Fruit fly (Drosophila melanogaster) whole organism, embryonic: ENCODE data around the gene Or7a.

ENCODE experiments used
- Antp ChIP-seq: fragments of 200-800 bp; sonication (Bioruptor generic); optimal IDR thresholded peaks from 3 replicates; lab custom pipeline; 2016; ENCODE audit warnings: missing biosample characterization, missing genetic modification characterization
- B-H2 ChIP-seq: fragments of 200-800 bp; sonication (Bioruptor generic); optimal IDR thresholded peaks from 2 replicates; lab custom pipeline; 2018; ENCODE audit warnings: missing biosample characterization, mild to moderate bottlenecking, missing genetic modification characterization
- Bgb ChIP-seq: fragments of 200-800 bp; sonication (Bioruptor generic); IDR thresholded peaks from 2 replicates; pipeline ENCODE4 v1.3.6; 2022; ENCODE audit warnings: missing biosample characterization, missing genetic modification characterization; ENCODE audit not compliant: partially characterized antibody
- CG10274 ChIP-seq: fragments of 200-800 bp; sonication (Bioruptor generic); optimal IDR thresholded peaks from 3 replicates; lab custom pipeline; 2017; ENCODE audit warnings: missing biosample characterization, mild to moderate bottlenecking, missing genetic modification characterization
- CG11695 ChIP-seq: fragments of 200-800 bp; sonication (Bioruptor generic); IDR thresholded peaks from 3 replicates; pipeline ENCODE4 v1.3.6; 2022; ENCODE audit warnings: missing biosample characterization, missing genetic modification characterization
- CG13775 ChIP-seq: fragments of 200-800 bp; sonication (Bioruptor generic); optimal IDR thresholded peaks from 3 replicates; lab custom pipeline; 2017; ENCODE audit warnings: missing biosample characterization, mild to moderate bottlenecking, missing genetic modification characterization
- CG15011 ChIP-seq: fragments of 200-800 bp; sonication (Bioruptor generic); optimal IDR thresholded peaks from 3 replicates; lab custom pipeline; 2018; ENCODE audit warnings: missing biosample characterization, mild to moderate bottlenecking, missing genetic modification characterization
- CG1603 ChIP-seq: fragments of 200-800 bp; sonication (Bioruptor generic); optimal IDR thresholded peaks from 2 replicates; lab custom pipeline; 2019; ENCODE audit warnings: missing biosample characterization, mild to moderate bottlenecking, missing genetic modification characterization, moderate library complexity
- CG16863 ChIP-seq: fragments of 200-800 bp; sonication (Bioruptor generic); optimal IDR thresholded peaks from 3 replicates; lab custom pipeline; 2016; ENCODE audit warnings: missing biosample characterization, missing genetic modification characterization
- CG17385 ChIP-seq: fragments of 200-800 bp; sonication (Bioruptor generic); optimal IDR thresholded peaks from 3 replicates; lab custom pipeline; 2018; ENCODE audit warnings: missing biosample characterization, mild to moderate bottlenecking, missing genetic modification characterization
- CG17568 ChIP-seq: fragments of 200-800 bp; sonication (Bioruptor generic); optimal IDR thresholded peaks from 2 replicates; lab custom pipeline; 2018; ENCODE audit warnings: missing biosample characterization, mild to moderate bottlenecking, missing genetic modification characterization, moderate library complexity
- CG18599 ChIP-seq: fragments of 200-800 bp; sonication (Bioruptor generic); optimal IDR thresholded peaks from 3 replicates; lab custom pipeline; 2017; ENCODE audit warnings: missing biosample characterization, missing genetic modification characterization, mild to moderate bottlenecking, moderate library complexity, missing genetic modification reagents
- CG2116 ChIP-seq: fragments of 200-800 bp; sonication (Bioruptor generic); optimal IDR thresholded peaks from 3 replicates; lab custom pipeline; 2018; ENCODE audit warnings: missing biosample characterization, mild to moderate bottlenecking, missing genetic modification characterization
- CG2199 ChIP-seq: fragments of 200-800 bp; sonication (Bioruptor generic); IDR thresholded peaks from 3 replicates; pipeline ENCODE4 v1.3.6; 2022; ENCODE audit warnings: missing biosample characterization, missing genetic modification characterization
- CG6765 ChIP-seq: fragments of 200-800 bp; sonication (Bioruptor generic); optimal IDR thresholded peaks from 3 replicates; lab custom pipeline; 2017; ENCODE audit warnings: missing biosample characterization, mild to moderate bottlenecking, missing genetic modification characterization
- CG7786 ChIP-seq: fragments of 200-800 bp; sonication (Bioruptor generic); optimal IDR thresholded peaks from 2 replicates; lab custom pipeline; 2016; ENCODE audit warnings: missing biosample characterization, missing genetic modification characterization
- CG8359 ChIP-seq: fragments of 200-800 bp; sonication (Bioruptor generic); optimal IDR thresholded peaks from 2 replicates; lab custom pipeline; 2017; ENCODE audit warnings: missing biosample characterization, mild to moderate bottlenecking, missing genetic modification characterization, borderline replicate concordance
- CG8944 ChIP-seq: fragments of 200-800 bp; sonication (Bioruptor generic); optimal IDR thresholded peaks from 3 replicates; lab custom pipeline; 2016; ENCODE audit warnings: missing biosample characterization, missing genetic modification characterization
- CG9797 ChIP-seq: fragments of 200-800 bp; sonication (Bioruptor generic); optimal IDR thresholded peaks from 3 replicates; lab custom pipeline; 2018; ENCODE audit warnings: missing biosample characterization, mild to moderate bottlenecking, missing genetic modification characterization
- CG9932 ChIP-seq: fragments of 200-800 bp; sonication (Bioruptor generic); IDR thresholded peaks from 2 replicates; pipeline ENCODE4 v1.3.6; 2022; ENCODE audit warnings: missing biosample characterization, missing genetic modification characterization
- D ChIP-seq, 2 experiments: fragments of 200-800 bp in 1 of 2; fragments of >200 bp in 1 of 2; sonication (Bioruptor generic) in 1 of 2; optimal IDR thresholded peaks; 2 replicates in 1 of 2; 3 replicates in 1 of 2; lab custom pipeline; 2017; ENCODE audit warnings: mild to moderate bottlenecking in 1 of 2, missing biosample characterization in 1 of 2, missing genetic modification characterization in 1 of 2, missing genetic modification reagents in 1 of 2
- Dad ChIP-seq: fragments of 200-800 bp; sonication (Bioruptor generic); optimal IDR thresholded peaks from 3 replicates; lab custom pipeline; 2016; ENCODE audit warnings: missing biosample characterization, missing genetic modification characterization
- Doc2 ChIP-seq: fragments of 200-800 bp; sonication (Bioruptor generic); IDR thresholded peaks from 2 replicates; pipeline ENCODE4 v1.3.6; 2022; ENCODE audit warnings: missing biosample characterization, missing genetic modification characterization
- Elba2 ChIP-seq: fragments of 200-800 bp; sonication (Bioruptor generic); optimal IDR thresholded peaks from 3 replicates; lab custom pipeline; 2016; ENCODE audit warnings: missing biosample characterization, missing genetic modification characterization
- Max ChIP-seq: fragments of 200-800 bp; sonication (Bioruptor generic); optimal IDR thresholded peaks from 2 replicates; lab custom pipeline; 2016; ENCODE audit warnings: missing biosample characterization, mild to moderate bottlenecking, missing genetic modification characterization
- Nf-YA ChIP-seq: fragments of 200-800 bp; sonication (Bioruptor generic); IDR thresholded peaks from 2 replicates; pipeline ENCODE4 v1.3.6; 2022; ENCODE audit warnings: missing biosample characterization, missing genetic modification characterization
- Ravus ChIP-seq: fragments of 200-800 bp; sonication (Bioruptor generic); IDR thresholded peaks from 2 replicates; pipeline ENCODE4 v1.3.6; 2022; ENCODE audit warnings: missing biosample characterization, missing genetic modification characterization
- Sry-β ChIP-seq: fragments of 200-800 bp; sonication (Bioruptor generic); optimal IDR thresholded peaks from 2 replicates; lab custom pipeline; 2018; ENCODE audit warnings: missing biosample characterization, mild to moderate bottlenecking, missing genetic modification characterization, moderate library complexity
- TFAM ChIP-seq: fragments of 200-800 bp; sonication (Bioruptor generic); optimal IDR thresholded peaks from 2 replicates; lab custom pipeline; 2017; ENCODE audit warnings: missing biosample characterization, missing genetic modification characterization, inconsistent platforms
- Xbp1 ChIP-seq: fragments of 200-800 bp; sonication (Bioruptor generic); optimal IDR thresholded peaks from 3 replicates; lab custom pipeline; 2016; ENCODE audit warnings: missing biosample characterization, mild to moderate bottlenecking, missing genetic modification characterization
- ab ChIP-seq: fragments of 200-800 bp; sonication (Bioruptor generic); optimal IDR thresholded peaks from 2 replicates; lab custom pipeline; 2016; ENCODE audit warnings: missing biosample characterization, missing genetic modification characterization
- bab2 ChIP-seq: fragments of 200-800 bp; sonication (Bioruptor generic); optimal IDR thresholded peaks from 2 replicates; lab custom pipeline; 2016; ENCODE audit warnings: missing biosample characterization, missing genetic modification characterization
- bsh ChIP-seq, 2 experiments: fragments of 200-800 bp; sonication (Bioruptor generic); optimal IDR thresholded peaks; 2 replicates each; lab custom pipeline; 2017 to 2018; ENCODE audit warnings: mild to moderate bottlenecking in 2 of 2, missing biosample characterization in 2 of 2, missing genetic modification characterization in 2 of 2, moderate library complexity in 1 of 2
- caup ChIP-seq: fragments of 200-800 bp; sonication (Bioruptor generic); optimal IDR thresholded peaks from 3 replicates; lab custom pipeline; 2017; ENCODE audit warnings: missing biosample characterization, mild to moderate bottlenecking, missing genetic modification characterization, moderate library complexity; ENCODE audit not compliant: severe bottlenecking
- croc ChIP-seq: fragments of 200-800 bp; sonication (Bioruptor generic); conservative IDR thresholded peaks from 3 replicates; pipeline ENCODE4 v1.3.6; 2022; ENCODE audit warnings: missing biosample characterization, missing genetic modification characterization
- dan ChIP-seq: fragments of 200-800 bp; sonication (Bioruptor generic); IDR thresholded peaks from 2 replicates; pipeline ENCODE4 v1.3.6; 2022; ENCODE audit warnings: missing biosample characterization, missing genetic modification characterization
- emc ChIP-seq: fragments of 200-800 bp; sonication (Bioruptor generic); optimal IDR thresholded peaks from 2 replicates; lab custom pipeline; 2016; ENCODE audit warnings: missing biosample characterization, missing genetic modification characterization
- en ChIP-seq: fragments of 200-800 bp; sonication (Bioruptor generic); optimal IDR thresholded peaks from 2 replicates; lab custom pipeline; 2016; ENCODE audit warnings: missing biosample characterization, missing genetic modification characterization
- ind ChIP-seq: fragments of 200-800 bp; sonication (Bioruptor generic); optimal IDR thresholded peaks from 3 replicates; lab custom pipeline; 2016; ENCODE audit warnings: missing biosample characterization, missing genetic modification characterization
- jumu ChIP-seq: fragments of 200-800 bp; sonication (Bioruptor generic); optimal IDR thresholded peaks from 3 replicates; lab custom pipeline; 2016; ENCODE audit warnings: missing biosample characterization, missing genetic modification characterization
- mld ChIP-seq: fragments of 200-800 bp; sonication (Bioruptor generic); IDR thresholded peaks from 3 replicates; pipeline ENCODE4 v1.3.6; 2022; ENCODE audit warnings: missing biosample characterization, missing genetic modification characterization; ENCODE audit not compliant: partially characterized antibody
- nau ChIP-seq: fragments of 200-800 bp; sonication (Bioruptor generic); optimal IDR thresholded peaks from 3 replicates; lab custom pipeline; 2017; ENCODE audit warnings: missing biosample characterization, mild to moderate bottlenecking, missing genetic modification characterization, missing genetic modification reagents
- scrt ChIP-seq: fragments of 200-800 bp; sonication (Bioruptor generic); optimal IDR thresholded peaks from 2 replicates; lab custom pipeline; 2018; ENCODE audit warnings: missing biosample characterization, mild to moderate bottlenecking, missing genetic modification characterization, moderate library complexity
- sens ChIP-seq: fragments of 200-800 bp; sonication (Bioruptor generic); peaks from one replicate; lab custom pipeline; 2016; ENCODE audit warnings: missing biosample characterization, missing genetic modification characterization
- slbo ChIP-seq: fragments of 200-800 bp; sonication (Bioruptor generic); IDR thresholded peaks from 2 replicates; pipeline ENCODE4 v1.3.6; 2022; ENCODE audit warnings: missing biosample characterization, missing genetic modification characterization
- tio ChIP-seq: fragments of 200-800 bp; sonication (Bioruptor generic); optimal IDR thresholded peaks from 2 replicates; lab custom pipeline; 2017; ENCODE audit warnings: missing biosample characterization, missing genetic modification characterization, inconsistent platforms
- tna ChIP-seq: fragments of 200-800 bp; sonication (Bioruptor generic); IDR thresholded peaks from 2 replicates; pipeline ENCODE4 v1.3.6; 2022; ENCODE audit warnings: missing biosample characterization, missing genetic modification characterization; ENCODE audit not compliant: partially characterized antibody
- zf30C ChIP-seq: fragments of 200-800 bp; sonication (Bioruptor generic); optimal IDR thresholded peaks from 3 replicates; lab custom pipeline; 2018; ENCODE audit warnings: missing biosample characterization, mild to moderate bottlenecking, missing genetic modification characterization

Gene Or7a

dm6 chrX:8114476-8115342 lies 50.8 kb downstream of the Or7a start (continued):
- TF ChIP-seq CG9797 (GFP tag; lab: Kevin White, UChicago) = no peak
- peak; percentile 45 for TF ChIP-seq ind
- no peak for TF ChIP-seq Nf-YA (GFP tag; lab: Robert Waterston, UW)
- TF ChIP-seq tio (GFP tag; lab: Kevin White, UChicago) = no peak
- TF ChIP-seq CG18599 (GFP tag; lab: Kevin White, UChicago) = peak; percentile 84
- no peak for TF ChIP-seq Sry-β (GFP tag; lab: Kevin White, UChicago)
- peak; percentile 13 for TF ChIP-seq nau (GFP tag; lab: Kevin White, UChicago)
- peak; percentile 80 for TF ChIP-seq Elba2 (GFP tag; lab: Kevin White, UChicago)
- TF ChIP-seq caup (GFP tag; lab: Kevin White, UChicago) = peak; percentile 67
- TF ChIP-seq CG6765 (GFP tag; lab: Kevin White, UChicago) = peak; percentile 77
- TF ChIP-seq D (optimal IDR thresholded peaks at IDR 0.05; lab: Kevin White, UChicago) = no peak
- TF ChIP-seq D (GFP tag; optimal IDR thresholded peaks at IDR 0.05; lab: Kevin White, UChicago) = peak; percentile 21
- no peak for TF ChIP-seq jumu (GFP tag; lab: Kevin White, UChicago)
- TF ChIP-seq CG1603 (tag; lab: Kevin White, UChicago) = peak; percentile 45
- TF ChIP-seq dan (GFP tag; lab: Robert Waterston, UW) = no peak
- no peak for TF ChIP-seq ab (GFP tag; lab: Kevin White, UChicago)
- TF ChIP-seq CG2116 (GFP tag; lab: Kevin White, UChicago) = peak; percentile 59
- TF ChIP-seq emc = peak; percentile 31
- no peak for TF ChIP-seq mld (GFP tag; lab: Robert Waterston, UW)
- peak; percentile 57 for TF ChIP-seq CG17568 (GFP tag; lab: Kevin White, UChicago)
- no peak for TF ChIP-seq en
- TF ChIP-seq CG7786 (GFP tag; lab: Kevin White, UChicago) = peak; percentile 65
- peak; percentile 67 for TF ChIP-seq sens (GFP tag; lab: Kevin White, UChicago)
- peak; percentile 62 for TF ChIP-seq Xbp1
- TF ChIP-seq Doc2 (GFP tag; lab: Robert Waterston, UW) = no peak
- TF ChIP-seq Antp (GFP tag; lab: Kevin White, UChicago) = no peak
- no peak for TF ChIP-seq Dad (GFP tag; lab: Kevin White, UChicago)
- no peak; the same call in 1 of the 2 replicates for TF ChIP-seq Ravus (GFP tag; lab: Robert Waterston, UW)
- peak; percentile 11 for TF ChIP-seq scrt (GFP tag; lab: Kevin White, UChicago)
- peak; percentile 62 for TF ChIP-seq CG15011 (GFP tag; lab: Kevin White, UChicago)
- TF ChIP-seq CG2199 = no peak
- no peak for TF ChIP-seq tna
- TF ChIP-seq croc (GFP tag; lab: Robert Waterston, UW) = no peak
- TF ChIP-seq zf30C (GFP tag; lab: Kevin White, UChicago) = no peak
- TF ChIP-seq CG9932 (GFP tag; lab: Robert Waterston, UW) = peak; percentile 63
- peak; percentile 14 for TF ChIP-seq CG8944 (GFP tag; lab: Kevin White, UChicago)
- peak; percentile 49 for TF ChIP-seq CG16863 (GFP tag; lab: Kevin White, UChicago)
- no peak for TF ChIP-seq CG8359
- peak; percentile 52 for TF ChIP-seq CG13775 (GFP tag; lab: Kevin White, UChicago)
- TF ChIP-seq Max (GFP tag; lab: Kevin White, UChicago) = peak; percentile 16
- peak; percentile 71 for TF ChIP-seq CG17385 (GFP tag; lab: Kevin White, UChicago)
- peak in 1 of 2 experiments; percentile 47 for TF ChIP-seq bsh (GFP tag; optimal IDR thresholded peaks at IDR 0.05; lab: Kevin White, UChicago)
- TF ChIP-seq B-H2 (GFP tag; lab: Kevin White, UChicago) = peak; percentile 48
- TF ChIP-seq slbo (GFP tag; lab: Robert Waterston, UW) = peak; percentile 78
- TF ChIP-seq TFAM (GFP tag; lab: Kevin White, UChicago) = no peak
- TF ChIP-seq CG10274 (GFP tag; lab: Kevin White, UChicago) = peak; percentile 40
- no peak for TF ChIP-seq Bgb (GFP tag; lab: Robert Waterston, UW)
- TF ChIP-seq bab2 = peak; percentile 39
- peak; percentile 88 for TF ChIP-seq CG11695
